Worm (Caenorhabditis elegans) whole organism, L4 larva: ENCODE measurements around the gene skr-16.

Experiments
- F10B5.3 ChIP-seq: sonication (generic microtip); optimal IDR thresholded peaks from 2 replicates; lab custom pipeline; 2016; ENCODE audit warnings: mild to moderate bottlenecking, missing genetic modification characterization, missing compliant biosample characterization
- F44E2.7 ChIP-seq: fragments of 200-800 bp; sonication (Bioruptor generic); IDR thresholded peaks from 2 replicates; pipeline ENCODE4 v2.1.2; 2022; ENCODE audit warnings: missing genetic modification characterization, missing compliant biosample characterization
- aha-1 ChIP-seq: fragments of 150-350 bp; peaks from one replicate; lab custom pipeline; 2014; ENCODE audit warnings: missing biosample characterization, missing genetic modification characterization
- ama-1 ChIP-seq: fragments of 150-350 bp; optimal IDR thresholded peaks from 2 replicates; lab custom pipeline; 2014; ENCODE audit warnings: inconsistent platforms, mixed read lengths
- arid-1 ChIP-seq: fragments of 200-800 bp; sonication (Bioruptor generic); conservative IDR thresholded peaks from 2 replicates; pipeline ENCODE4 v1.3.6; 2022; ENCODE audit warnings: missing genetic modification reagents, missing genetic modification characterization, missing compliant biosample characterization
- attf-4 ChIP-seq: sonication (generic microtip); optimal IDR thresholded peaks from 3 replicates; lab custom pipeline; 2017; ENCODE audit warnings: missing biosample characterization, missing genetic modification characterization
- ceh-20 ChIP-seq: fragments of 200-800 bp; sonication (Bioruptor generic); IDR thresholded peaks from 2 replicates; pipeline ENCODE4 v1.3.6; 2022; ENCODE audit warnings: missing genetic modification reagents, missing genetic modification characterization, missing compliant biosample characterization
- ceh-28 ChIP-seq: fragments of 150-350 bp; optimal IDR thresholded peaks from 2 replicates; lab custom pipeline; 2014; ENCODE audit warnings: missing biosample characterization, missing genetic modification reagents, missing genetic modification characterization
- ceh-44 ChIP-seq: fragments of 200-800 bp; sonication (Bioruptor generic); IDR thresholded peaks from 2 replicates; pipeline ENCODE4 v1.3.6; 2022; ENCODE audit warnings: missing genetic modification reagents, missing genetic modification characterization, missing compliant biosample characterization
- ceh-82 ChIP-seq: sonication (generic microtip); optimal IDR thresholded peaks from 2 replicates; lab custom pipeline; 2017; ENCODE audit warnings: missing biosample characterization, missing genetic modification characterization
- cey-2 ChIP-seq: sonication (generic microtip); optimal IDR thresholded peaks from 3 replicates; lab custom pipeline; 2017; ENCODE audit warnings: missing genetic modification characterization, mild to moderate bottlenecking, missing compliant biosample characterization, antibody characterized with exemption, borderline replicate concordance; ENCODE audit not compliant: insufficient read depth
- ctbp-1 ChIP-seq: fragments of 200-800 bp; sonication (Bioruptor generic); IDR thresholded peaks from 2 replicates; pipeline ENCODE4 v1.3.6; 2022; ENCODE audit warnings: missing genetic modification reagents, missing genetic modification characterization, missing compliant biosample characterization
- daf-12 ChIP-seq: fragments of 150-350 bp; optimal IDR thresholded peaks from 2 replicates; lab custom pipeline; 2014; ENCODE audit warnings: missing biosample characterization, missing genetic modification reagents, missing genetic modification characterization
- dmd-6 ChIP-seq: fragments of 200-800 bp; sonication (Bioruptor generic); IDR thresholded peaks from 2 replicates; pipeline ENCODE4 v1.3.6; 2022; ENCODE audit warnings: missing genetic modification reagents, missing genetic modification characterization, missing compliant biosample characterization
- egl-27 ChIP-seq: sonication (generic microtip); optimal IDR thresholded peaks from 3 replicates; lab custom pipeline; 2017; ENCODE audit warnings: missing biosample characterization, missing genetic modification reagents, missing genetic modification characterization
- egl-43 ChIP-seq: fragments of 200-800 bp; sonication (Bioruptor generic); IDR thresholded peaks from 2 replicates; pipeline ENCODE4 v1.3.6; 2022; ENCODE audit warnings: missing genetic modification reagents, missing genetic modification characterization, missing compliant biosample characterization
- fkh-10 ChIP-seq: fragments of 150-350 bp; optimal IDR thresholded peaks from 2 replicates; lab custom pipeline; 2014; ENCODE audit warnings: missing biosample characterization, missing genetic modification reagents, missing genetic modification characterization
- fos-1 ChIP-seq: fragments of 150-350 bp; optimal IDR thresholded peaks from 2 replicates; lab custom pipeline; 2014; ENCODE audit warnings: missing biosample characterization, missing genetic modification characterization
- hlh-30 ChIP-seq: sonication (generic microtip); optimal IDR thresholded peaks from 2 replicates; lab custom pipeline; 2017; ENCODE audit warnings: antibody characterized with exemption, mild to moderate bottlenecking, missing genetic modification characterization, missing compliant biosample characterization; ENCODE audit not compliant: insufficient read depth
- hmg-1.1 ChIP-seq: fragments of 200-800 bp; sonication (Bioruptor generic); IDR thresholded peaks from 2 replicates; pipeline ENCODE4 v1.3.6; 2022; ENCODE audit warnings: missing genetic modification reagents, missing genetic modification characterization, missing compliant biosample characterization
- lim-7 ChIP-seq: fragments of 200-800 bp; sonication (Bioruptor generic); IDR thresholded peaks from 2 replicates; pipeline ENCODE4 v1.3.6; 2022; ENCODE audit warnings: missing genetic modification characterization, missing compliant biosample characterization
- lin-1 ChIP-seq: fragments of 200-800 bp; sonication (Bioruptor generic); IDR thresholded peaks from 2 replicates; pipeline ENCODE4 v1.3.6; 2022; ENCODE audit warnings: missing genetic modification reagents, missing genetic modification characterization, missing compliant biosample characterization
- lin-29 ChIP-seq: fragments of 200-800 bp; sonication (Bioruptor generic); IDR thresholded peaks from 2 replicates; pipeline ENCODE4 v1.3.6; 2022; ENCODE audit warnings: missing genetic modification reagents, missing genetic modification characterization, missing compliant biosample characterization
- lin-38 ChIP-seq: fragments of 200-800 bp; sonication (Bioruptor generic); IDR thresholded peaks from 2 replicates; pipeline ENCODE4 v1.3.6; 2022; ENCODE audit warnings: missing genetic modification reagents, missing genetic modification characterization, missing compliant biosample characterization
- lsy-2 ChIP-seq, 2 experiments: fragments of 150-350 bp in 1 of 2; sonication (generic microtip) in 1 of 2; optimal IDR thresholded peaks; 2 replicates each; lab custom pipeline; 2014 to 2017; ENCODE audit warnings: missing biosample characterization in 2 of 2, missing genetic modification characterization in 2 of 2
- mdl-1 ChIP-seq, 2 experiments: fragments of 150-350 bp in 1 of 2; sonication (generic microtip) in 1 of 2; optimal IDR thresholded peaks; 2 replicates each; lab custom pipeline; 2014 to 2017; ENCODE audit warnings: missing biosample characterization in 2 of 2, missing genetic modification characterization in 2 of 2
- nhr-11 ChIP-seq: fragments of 150-350 bp; optimal IDR thresholded peaks from 2 replicates; lab custom pipeline; 2014; ENCODE audit warnings: missing biosample characterization, missing genetic modification characterization
- nhr-6 ChIP-seq: fragments of 150-350 bp; optimal IDR thresholded peaks from 2 replicates; lab custom pipeline; 2014; ENCODE audit warnings: missing biosample characterization, missing genetic modification characterization
- nhr-77 ChIP-seq: fragments of 150-350 bp; optimal IDR thresholded peaks from 2 replicates; lab custom pipeline; 2014; ENCODE audit warnings: missing biosample characterization, missing genetic modification characterization
- rbr-2 ChIP-seq: sonication (generic microtip); optimal IDR thresholded peaks from 2 replicates; lab custom pipeline; 2016; ENCODE audit warnings: missing genotype, missing genetic modification characterization, missing compliant biosample characterization
- snpc-1.2 ChIP-seq: fragments of 200-800 bp; sonication (Bioruptor generic); IDR thresholded peaks from 2 replicates; pipeline ENCODE4 v1.3.6; 2022; ENCODE audit warnings: missing genetic modification reagents, missing genetic modification characterization, missing compliant biosample characterization
- spr-3 ChIP-seq: fragments of 200-800 bp; sonication (Bioruptor generic); optimal IDR thresholded peaks from 2 replicates; lab custom pipeline; 2018; ENCODE audit warnings: mild to moderate bottlenecking, missing genetic modification characterization, missing compliant biosample characterization
- unc-39 ChIP-seq: sonication (generic microtip); optimal IDR thresholded peaks from 2 replicates; lab custom pipeline; 2017; ENCODE audit warnings: missing biosample characterization, missing genetic modification characterization
- vab-7 ChIP-seq: fragments of 200-800 bp; sonication (Bioruptor generic); IDR thresholded peaks from 2 replicates; pipeline ENCODE4 v1.3.6; 2022; ENCODE audit warnings: missing genetic modification reagents, missing genetic modification characterization, missing compliant biosample characterization
- zfp-2 ChIP-seq: sonication (generic microtip); optimal IDR thresholded peaks from 2 replicates; lab custom pipeline; 2016; ENCODE audit warnings: mild to moderate bottlenecking, missing genetic modification characterization, missing compliant biosample characterization
- zip-2 ChIP-seq: fragments of 150-350 bp; optimal IDR thresholded peaks from 2 replicates; lab custom pipeline; 2014; ENCODE audit warnings: missing biosample characterization, missing genetic modification characterization
- ztf-7 ChIP-seq: fragments of 150-350 bp; optimal IDR thresholded peaks from 2 replicates; lab custom pipeline; 2014; ENCODE audit warnings: missing biosample characterization, missing genetic modification characterization

skr-16 gene

DNA sequence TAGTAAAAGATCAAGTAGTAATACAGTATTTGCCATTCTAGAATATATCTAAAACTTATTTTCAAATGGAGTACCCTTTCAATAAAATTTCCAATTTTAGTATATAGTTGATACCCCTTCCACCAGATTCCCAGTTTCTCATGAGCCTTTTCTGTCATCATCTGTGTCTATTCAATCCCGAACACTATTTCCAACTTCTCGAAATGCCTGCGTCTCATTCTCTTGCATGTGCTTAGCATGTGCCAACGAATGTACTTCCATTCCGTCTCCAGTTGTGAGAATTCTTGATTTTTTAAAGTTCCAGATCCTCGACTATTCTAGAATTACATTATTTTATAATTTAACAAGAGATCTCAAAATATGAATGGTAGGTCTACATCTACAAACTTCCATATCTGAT lies 2.0 kb upstream of the skr-16 start, which contains the start of gene C42D4.18 (continued):
- TF ChIP-seq snpc-1.2 (GFP tag; lab: Robert Waterston, UW): no peak
- TF ChIP-seq zip-2 (tag; lab: Kevin White, UChicago): no peak
- TF ChIP-seq lin-29 (GFP tag; lab: Robert Waterston, UW): no peak
- TF ChIP-seq rbr-2 (tag; lab: Kevin White, UChicago): no peak
- no peak for TF ChIP-seq fkh-10
- TF ChIP-seq vab-7 (GFP tag; lab: Robert Waterston, UW): no peak
- TF ChIP-seq lim-7: no peak
- no peak for TF ChIP-seq egl-27 (tag; lab: Kevin White, UChicago)
- no peak for TF ChIP-seq egl-43 (GFP tag; lab: Robert Waterston, UW)
- TF ChIP-seq ztf-7 (tag; lab: Kevin White, UChicago): no peak
- TF ChIP-seq ceh-28 (tag; lab: Kevin White, UChicago): no peak
- no peak for TF ChIP-seq nhr-11 (tag; lab: Kevin White, UChicago)
- peak in 1 of 2 experiments; percentile 65 for TF ChIP-seq mdl-1 (tag; optimal IDR thresholded peaks at IDR 0.05; lab: Kevin White, UChicago)
- TF ChIP-seq ceh-82 (tag; lab: Kevin White, UChicago): no peak
- TF ChIP-seq hlh-30 (tag; lab: Kevin White, UChicago): peak; percentile 86
- TF ChIP-seq lin-38: no peak
- no peak for TF ChIP-seq attf-4 (tag; lab: Kevin White, UChicago)
- TF ChIP-seq F44E2.7 (GFP tag; lab: Robert Waterston, UW): no peak
- TF ChIP-seq lin-1 (GFP tag; lab: Robert Waterston, UW): no peak
- no peak for TF ChIP-seq ctbp-1 (GFP tag; lab: Robert Waterston, UW)
- TF ChIP-seq arid-1: no peak
- peak; percentile 28; the same call in 1 of the 2 replicates for TF ChIP-seq hmg-1.1
- no peak for TF ChIP-seq nhr-77 (tag; lab: Kevin White, UChicago)

DNA sequence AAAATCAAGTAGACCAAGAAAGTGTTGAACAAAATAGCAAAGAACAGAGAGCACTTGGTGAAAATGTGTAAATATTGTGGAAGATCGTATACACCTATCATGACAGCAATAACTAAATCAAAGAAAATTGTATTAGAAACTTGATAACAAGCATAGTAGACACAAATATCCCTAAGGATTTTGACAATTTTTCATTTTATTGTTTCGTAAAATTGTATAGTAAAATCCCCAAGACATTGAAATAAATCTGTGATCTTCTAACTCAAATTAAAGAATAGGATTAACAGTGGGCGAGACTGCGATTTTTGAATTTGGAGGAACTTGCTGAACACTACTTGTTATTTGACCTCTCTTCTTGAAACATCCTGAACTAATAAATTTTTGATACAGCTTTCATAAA lies 2.7 kb downstream of the skr-16 start, which contains the start of gene str-220:
Gene str-220, minus strand, starts transcription at position 101 of the 400 bp plus-strand sequence.
- TF ChIP-seq ama-1 (lab: Kevin White, UChicago): no peak
- TF ChIP-seq fos-1 (tag; lab: Kevin White, UChicago): no peak
- no peak for TF ChIP-seq F44E2.7 (GFP tag; lab: Robert Waterston, UW)
- no peak for TF ChIP-seq aha-1 (tag; lab: Kevin White, UChicago)
- TF ChIP-seq spr-3 (GFP tag; lab: Kevin White, UChicago): no peak
- TF ChIP-seq dmd-6: no peak
- TF ChIP-seq daf-12 (tag; lab: Kevin White, UChicago): no peak
- no peak for TF ChIP-seq ctbp-1 (GFP tag; lab: Robert Waterston, UW)
- no peak for TF ChIP-seq unc-39
- TF ChIP-seq hlh-30 (tag; lab: Kevin White, UChicago): no peak
- no peak for TF ChIP-seq ztf-7 (tag; lab: Kevin White, UChicago)
- TF ChIP-seq fkh-10: no peak

DNA sequence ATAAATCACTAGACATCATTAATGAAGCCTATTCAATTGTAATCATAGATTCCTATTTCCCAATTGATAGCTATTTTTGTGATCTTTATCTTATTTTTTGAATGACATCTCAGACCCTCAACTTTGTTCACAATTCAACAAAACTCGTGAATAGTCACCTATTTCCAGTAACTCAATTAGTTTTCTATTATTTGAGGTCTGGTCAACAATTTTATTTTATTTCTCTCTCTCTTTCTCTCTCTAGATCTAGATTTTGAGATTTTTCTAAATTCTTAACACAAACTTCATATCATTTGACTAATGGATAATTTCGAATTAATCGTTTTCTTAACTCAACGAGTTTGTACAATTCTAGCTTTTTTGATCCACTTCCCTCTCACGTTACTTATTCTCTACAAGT lies 5.0 kb downstream of the skr-16 start, which contains the start of gene str-1:
Gene str-1, plus strand, starts transcription at position 301 of the 400 bp plus-strand sequence.
- TF ChIP-seq hmg-1.1 (no peak), spr-3 (GFP tag; lab: Kevin White, UChicago) (no peak), egl-27 (tag; lab: Kevin White, UChicago) (no peak), cey-2 (tag; lab: Kevin White, UChicago) (no peak), lin-29 (GFP tag; lab: Robert Waterston, UW) (no peak), lsy-2 (tag; optimal IDR thresholded peaks at IDR 0.05; lab: Kevin White, UChicago) (no peak), zfp-2 (tag; lab: Kevin White, UChicago) (no peak), ceh-20 (GFP tag; lab: Robert Waterston, UW) (no peak), F10B5.3 (no peak), ceh-44 (GFP tag; lab: Robert Waterston, UW) (no peak), nhr-6 (no peak)
